Worm (Caenorhabditis elegans) whole organism, L2 larva: ENCODE results near the gene srg-55.

Experiments used
- F13H6.1 ChIP-seq: sonication (generic microtip); optimal IDR thresholded peaks from 2 replicates; lab custom pipeline; 2016; ENCODE audit warnings: missing genetic modification characterization, missing compliant biosample characterization
- Y55F3AM.14 ChIP-seq: fragments of 200-800 bp; sonication (Bioruptor generic); optimal IDR thresholded peaks from 2 replicates; lab custom pipeline; 2018; ENCODE audit warnings: mild to moderate bottlenecking, missing genetic modification characterization, missing compliant biosample characterization
- ZK546.5 ChIP-seq: sonication (generic microtip); optimal IDR thresholded peaks from 2 replicates; lab custom pipeline; 2017; ENCODE audit warnings: missing biosample characterization, missing genetic modification characterization
- alr-1 ChIP-seq: fragments of 150-350 bp; optimal IDR thresholded peaks from 2 replicates; lab custom pipeline; 2014; ENCODE audit warnings: missing biosample characterization, missing genetic modification characterization
- aly-2 ChIP-seq: fragments of 150-350 bp; optimal IDR thresholded peaks from 2 replicates; lab custom pipeline; 2014; ENCODE audit warnings: missing biosample characterization, missing genetic modification characterization
- ama-1 ChIP-seq: fragments of 150-350 bp; optimal IDR thresholded peaks from 2 replicates; lab custom pipeline; 2018; ENCODE audit warnings: inconsistent platforms
- blmp-1 ChIP-seq: sonication (generic microtip); optimal IDR thresholded peaks from 2 replicates; lab custom pipeline; 2017; ENCODE audit warnings: missing genetic modification characterization, mild to moderate bottlenecking, missing compliant biosample characterization, antibody characterized with exemption, moderate library complexity; ENCODE audit not compliant: insufficient read depth
- ceh-16 ChIP-seq: fragments of 150-350 bp; optimal IDR thresholded peaks from 2 replicates; lab custom pipeline; 2014; ENCODE audit warnings: missing biosample characterization, missing genetic modification characterization
- ceh-82 ChIP-seq: fragments of 150-350 bp; optimal IDR thresholded peaks from 2 replicates; lab custom pipeline; 2014; ENCODE audit warnings: missing biosample characterization, missing genetic modification characterization
- crh-2 ChIP-seq: sonication (generic microtip); optimal IDR thresholded peaks from 2 replicates; lab custom pipeline; 2017; ENCODE audit warnings: missing biosample characterization, missing genetic modification characterization
- dmd-4 ChIP-seq: sonication (generic microtip); optimal IDR thresholded peaks from 2 replicates; lab custom pipeline; 2017; ENCODE audit warnings: missing biosample characterization, missing genetic modification characterization
- elt-1 ChIP-seq: fragments of 150-350 bp; optimal IDR thresholded peaks from 2 replicates; lab custom pipeline; 2014; ENCODE audit warnings: missing biosample characterization, missing genetic modification characterization
- elt-3 ChIP-seq: sonication (generic microtip); optimal IDR thresholded peaks from 2 replicates; lab custom pipeline; 2017; ENCODE audit warnings: missing biosample characterization, missing genetic modification characterization
- gmeb-1 ChIP-seq: fragments of 150-350 bp; optimal IDR thresholded peaks from 2 replicates; lab custom pipeline; 2014; ENCODE audit warnings: missing biosample characterization, missing genetic modification characterization
- lin-13 ChIP-seq: fragments of 150-350 bp; optimal IDR thresholded peaks from 2 replicates; lab custom pipeline; 2014; ENCODE audit warnings: missing biosample characterization, missing genetic modification reagents, missing genetic modification characterization
- lin-39 ChIP-seq: fragments of 150-350 bp; optimal IDR thresholded peaks from 2 replicates; lab custom pipeline; 2014; ENCODE audit warnings: missing biosample characterization, missing genetic modification reagents, missing genetic modification characterization
- lsy-2 ChIP-seq, 2 experiments: fragments of 150-350 bp in 1 of 2; sonication (generic microtip) in 1 of 2; optimal IDR thresholded peaks; 2 replicates each; lab custom pipeline; 2014 to 2017; ENCODE audit warnings: missing biosample characterization in 2 of 2, missing genetic modification characterization in 2 of 2
- mbf-1 ChIP-seq: sonication (generic microtip); optimal IDR thresholded peaks from 2 replicates; lab custom pipeline; 2017; ENCODE audit warnings: missing biosample characterization, missing genetic modification characterization
- mdl-1 ChIP-seq, 2 experiments: fragments of 150-350 bp in 1 of 2; sonication (generic microtip) in 1 of 2; optimal IDR thresholded peaks; 2 replicates each; lab custom pipeline; 2017; ENCODE audit warnings: missing biosample characterization in 2 of 2, missing genetic modification characterization in 2 of 2
- nhr-12 ChIP-seq: fragments of 150-350 bp; optimal IDR thresholded peaks from 2 replicates; lab custom pipeline; 2014; ENCODE audit warnings: missing biosample characterization, missing genetic modification characterization
- nhr-129 ChIP-seq: fragments of 150-350 bp; optimal IDR thresholded peaks from 2 replicates; lab custom pipeline; 2014; ENCODE audit warnings: missing biosample characterization, missing genetic modification characterization
- nhr-21 ChIP-seq: fragments of 150-350 bp; optimal IDR thresholded peaks from 2 replicates; lab custom pipeline; 2014; ENCODE audit warnings: missing biosample characterization, missing genetic modification characterization
- nhr-237 ChIP-seq: fragments of 150-350 bp; optimal IDR thresholded peaks from 2 replicates; lab custom pipeline; 2014; ENCODE audit warnings: missing biosample characterization, missing genetic modification characterization
- nhr-25 ChIP-seq: fragments of 150-350 bp; sonication (generic microtip); optimal IDR thresholded peaks from 3 replicates; lab custom pipeline; 2014; ENCODE audit warnings: missing biosample characterization, missing genetic modification characterization
- nhr-6 ChIP-seq: fragments of 150-350 bp; optimal IDR thresholded peaks from 2 replicates; lab custom pipeline; 2014; ENCODE audit warnings: missing biosample characterization, missing genetic modification characterization
- nhr-77 ChIP-seq: fragments of 150-350 bp; optimal IDR thresholded peaks from 2 replicates; lab custom pipeline; 2014; ENCODE audit warnings: missing biosample characterization, missing genetic modification characterization
- sem-4 ChIP-seq: fragments of 150-350 bp; optimal IDR thresholded peaks from 2 replicates; lab custom pipeline; 2014; ENCODE audit warnings: missing biosample characterization, missing genetic modification reagents, missing genetic modification characterization
- skn-1 ChIP-seq: sonication (generic microtip); optimal IDR thresholded peaks from 2 replicates; lab custom pipeline; 2017; ENCODE audit warnings: missing biosample characterization, missing genetic modification characterization
- sma-3 ChIP-seq: sonication (generic microtip); optimal IDR thresholded peaks from 2 replicates; lab custom pipeline; 2016; ENCODE audit warnings: missing genetic modification reagents, missing genetic modification characterization, missing compliant biosample characterization
- sma-9 ChIP-seq, 2 experiments: fragments of 150-350 bp in 1 of 2; sonication (generic microtip) in 1 of 2; optimal IDR thresholded peaks; 2 replicates each; lab custom pipeline; 2014 to 2016; ENCODE audit warnings: missing genetic modification characterization in 2 of 2, mild to moderate bottlenecking in 1 of 2, missing biosample characterization in 1 of 2, missing compliant biosample characterization in 1 of 2, missing genetic modification reagents in 1 of 2, moderate library complexity in 1 of 2
- snpc-4 ChIP-seq: fragments of 150-350 bp; optimal IDR thresholded peaks from 2 replicates; lab custom pipeline; 2014; ENCODE audit warnings: missing biosample characterization, missing genetic modification characterization
- unc-39 ChIP-seq: fragments of 150-350 bp; optimal IDR thresholded peaks from 2 replicates; lab custom pipeline; 2014; ENCODE audit warnings: missing biosample characterization, missing genetic modification characterization
- unc-62 ChIP-seq: fragments of 150-350 bp; optimal IDR thresholded peaks from 2 replicates; lab custom pipeline; 2014; ENCODE audit warnings: missing biosample characterization, missing genetic modification reagents, missing genetic modification characterization
- zag-1 ChIP-seq: fragments of 150-350 bp; optimal IDR thresholded peaks from 2 replicates; lab custom pipeline; 2014; ENCODE audit warnings: missing biosample characterization, missing genetic modification characterization
- ztf-1 ChIP-seq: fragments of 200-800 bp; sonication (Bioruptor generic); conservative IDR thresholded peaks from 2 replicates; pipeline ENCODE4 v1.3.6; 2022; ENCODE audit warnings: missing genetic modification characterization, missing compliant biosample characterization
- ztf-4 ChIP-seq: fragments of 150-350 bp; optimal IDR thresholded peaks from 2 replicates; lab custom pipeline; 2014; ENCODE audit warnings: missing biosample characterization, missing genetic modification characterization

srg-55 gene

DNA sequence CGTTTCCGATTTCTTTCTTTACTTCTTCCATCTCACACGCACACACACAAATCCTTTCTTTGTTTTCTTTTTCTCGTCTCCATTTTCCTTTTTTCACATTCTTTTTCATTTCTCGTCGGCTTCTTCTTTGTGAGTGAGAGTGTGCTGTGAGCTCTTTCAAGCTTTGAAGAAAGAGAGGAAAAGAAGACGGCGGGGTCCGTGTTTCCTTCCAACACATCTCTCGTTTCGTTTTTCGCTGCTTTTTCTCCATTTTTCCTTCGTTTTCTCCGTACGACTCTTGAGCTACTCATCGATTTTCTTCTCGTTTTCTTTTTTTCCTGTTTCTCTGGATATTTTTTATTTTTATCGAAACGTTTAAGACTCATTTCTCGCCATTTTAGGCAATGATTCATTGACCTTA lies 2.0 kb upstream of the srg-55 start (continued):
- TF ChIP-seq nhr-6 (tag; lab: Kevin White, UChicago) (no peak), dmd-4 (tag; lab: Kevin White, UChicago) (no peak), unc-62 (GFP tag; lab: Kevin White, UChicago) (no peak), sma-3 (GFP tag; lab: Kevin White, UChicago) (no peak), nhr-12 (tag; lab: Kevin White, UChicago) (no peak), nhr-25 (no peak), nhr-21 (tag; lab: Kevin White, UChicago) (no peak), sem-4 (tag; lab: Kevin White, UChicago) (no peak), skn-1 (tag; lab: Kevin White, UChicago) (no peak), lin-39 (no peak), ZK546.5 (tag; lab: Kevin White, UChicago) (no peak), nhr-77 (tag; lab: Kevin White, UChicago) (no peak), ceh-82 (tag; lab: Kevin White, UChicago) (no peak)

DNA sequence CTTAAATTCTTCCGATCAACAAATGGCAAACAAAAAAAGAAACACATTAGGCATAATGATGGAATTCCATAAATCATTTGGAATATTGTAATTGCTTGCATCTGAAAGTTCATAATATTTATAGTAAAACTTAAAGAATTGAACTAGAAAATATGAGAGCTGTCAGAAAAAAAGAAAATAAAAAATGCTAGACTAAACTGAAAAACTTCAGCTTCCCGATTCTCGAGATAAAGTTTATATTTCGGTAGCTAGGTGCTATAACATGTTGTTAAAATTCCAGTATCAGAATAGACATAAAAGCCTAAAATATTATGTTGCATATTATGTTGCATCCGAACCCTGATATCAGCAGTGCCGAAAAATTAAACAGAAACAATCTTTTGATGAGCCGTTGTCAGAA lies 4.0 kb downstream of the srg-55 start, which contains the start of gene srg-54:
Gene srg-54, minus strand, starts transcription at position 101 of the 400 bp plus-strand sequence.
- TF ChIP-seq ztf-1 (GFP tag; lab: Robert Waterston, UW) = no peak
- TF ChIP-seq elt-3 = no peak
- TF ChIP-seq sma-3 (GFP tag; lab: Kevin White, UChicago) = no peak
- no peak for TF ChIP-seq unc-39 (tag; lab: Kevin White, UChicago)
- TF ChIP-seq F13H6.1 = no peak
- no peak for TF ChIP-seq lin-13 (GFP tag; lab: Kevin White, UChicago)
- no peak for TF ChIP-seq aly-2 (tag; lab: Kevin White, UChicago)
- no peak for TF ChIP-seq dmd-4 (tag; lab: Kevin White, UChicago)
- TF ChIP-seq nhr-129 (tag; lab: Kevin White, UChicago) = no peak
- TF ChIP-seq ZK546.5 (tag; lab: Kevin White, UChicago) = no peak
- TF ChIP-seq nhr-237 (tag; lab: Kevin White, UChicago) = no peak
- no peak for TF ChIP-seq mdl-1 (tag; optimal IDR thresholded peaks at IDR 0.05; lab: Kevin White, UChicago)

- TF ChIP-seq skn-1 (tag; lab: Kevin White, UChicago) (no peak), unc-62 (GFP tag; lab: Kevin White, UChicago) (no peak), ztf-4 (tag; lab: Kevin White, UChicago) (no peak), nhr-77 (tag; lab: Kevin White, UChicago) (no peak), Y55F3AM.14 (GFP tag; lab: Kevin White, UChicago) (no peak), F13H6.1 (no peak), zag-1 (tag; lab: Kevin White, UChicago) (no peak), nhr-21 (tag; lab: Kevin White, UChicago) (no peak), lsy-2 (tag; optimal IDR thresholded peaks at IDR 0.05; lab: Kevin White, UChicago) (no peak), elt-1 (tag; lab: Kevin White, UChicago) (no peak), ceh-82 (tag; lab: Kevin White, UChicago) (no peak), sma-9 (GFP tag; optimal IDR thresholded peaks at IDR 0.05; lab: Kevin White, UChicago) (no peak), sma-9 (tag; optimal IDR thresholded peaks at IDR 0.05; lab: Kevin White, UChicago) (no peak), blmp-1 (no peak), ceh-16 (tag; lab: Kevin White, UChicago) (no peak), ZK546.5 (tag; lab: Kevin White, UChicago) (no peak), unc-39 (tag; lab: Kevin White, UChicago) (no peak), nhr-25 (no peak)
Measured at ce11 chrV:14921509-14921908, 6.6 kb downstream of the srg-55 start, which contains the start of gene zmp-4. zmp-4 (minus strand) TSS chrV:14921609.

DNA sequence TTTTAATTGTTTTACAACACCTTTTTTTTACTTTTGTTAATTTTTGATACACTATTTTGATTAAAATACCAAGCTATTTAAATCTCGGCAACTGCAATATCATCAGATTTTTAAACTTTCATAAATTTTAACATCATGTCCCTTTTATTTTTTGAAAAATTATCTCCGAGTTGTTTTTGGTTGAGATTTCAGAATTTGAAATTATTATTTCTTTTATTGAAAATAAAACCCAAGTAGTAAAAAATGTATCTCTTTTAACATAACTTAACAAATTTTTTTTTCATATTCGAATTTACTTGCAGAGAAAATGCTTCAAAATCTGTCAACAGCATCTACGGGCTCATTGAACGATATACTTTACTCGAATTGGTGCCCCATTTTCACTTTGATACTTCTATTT lies 12.5 kb downstream of the srg-55 start, which contains the start of gene H12D21.11:
Gene H12D21.11, plus strand, starts transcription at position 301 of the 400 bp plus-strand sequence.
- TF ChIP-seq mbf-1 (tag; lab: Kevin White, UChicago) (no peak), dmd-4 (tag; lab: Kevin White, UChicago) (no peak), nhr-237 (tag; lab: Kevin White, UChicago) (no peak), ama-1 (lab: Kevin White, UChicago) (no peak), sma-9 (GFP tag; optimal IDR thresholded peaks at IDR 0.05; lab: Kevin White, UChicago) (no peak), sma-9 (tag; optimal IDR thresholded peaks at IDR 0.05; lab: Kevin White, UChicago) (no peak), alr-1 (no peak), crh-2 (tag; lab: Kevin White, UChicago) (no peak), nhr-21 (tag; lab: Kevin White, UChicago) (no peak), gmeb-1 (tag; lab: Kevin White, UChicago) (no peak), lin-13 (GFP tag; lab: Kevin White, UChicago) (no peak), skn-1 (tag; lab: Kevin White, UChicago) (no peak), mdl-1 (tag; optimal IDR thresholded peaks at IDR 0.05; lab: Kevin White, UChicago) (no peak), snpc-4 (tag; lab: Kevin White, UChicago) (no peak), nhr-129 (tag; lab: Kevin White, UChicago) (no peak), ztf-1 (GFP tag; lab: Robert Waterston, UW) (no peak), F13H6.1 (no peak), nhr-77 (tag; lab: Kevin White, UChicago) (no peak), nhr-12 (tag; lab: Kevin White, UChicago) (no peak)
